Fruit fly (Drosophila melanogaster) whole organism, embryonic: ENCODE results near the gene Cyp313a2.
A peak's percentile ranks its signal among the peaks of the same experiment; 100 is the strongest.

Source experiments
- Adf1 ChIP-seq: fragments of 200-800 bp; sonication (Bioruptor generic); IDR thresholded peaks from 2 replicates; pipeline ENCODE4 v1.3.6; 2022; ENCODE audit warnings: missing biosample characterization, missing genetic modification characterization
- Bgb ChIP-seq: fragments of 200-800 bp; sonication (Bioruptor generic); IDR thresholded peaks from 2 replicates; pipeline ENCODE4 v1.3.6; 2022; ENCODE audit warnings: missing biosample characterization, missing genetic modification characterization; ENCODE audit not compliant: partially characterized antibody
- CG10321 ChIP-seq: fragments of 200-800 bp; sonication (Bioruptor generic); IDR thresholded peaks from 2 replicates; pipeline ENCODE4 v1.3.6; 2022; ENCODE audit warnings: missing biosample characterization, missing genetic modification characterization
- CG10979 ChIP-seq: fragments of 200-800 bp; sonication (Bioruptor generic); optimal IDR thresholded peaks from 2 replicates; lab custom pipeline; 2018; ENCODE audit warnings: missing biosample characterization, mild to moderate bottlenecking, missing genetic modification characterization, moderate library complexity
- CG11456 ChIP-seq: fragments of 200-800 bp; sonication (Bioruptor generic); IDR thresholded peaks from 3 replicates; pipeline ENCODE4 v1.3.6; 2022; ENCODE audit warnings: missing biosample characterization, missing genetic modification characterization
- CG11560 ChIP-seq: fragments of 200-800 bp; sonication (Bioruptor generic); IDR thresholded peaks from 3 replicates; pipeline ENCODE4 v1.3.6; 2022; ENCODE audit warnings: missing biosample characterization, missing genetic modification characterization
- CG13287 ChIP-seq: fragments of 200-800 bp; sonication (Bioruptor generic); IDR thresholded peaks from 2 replicates; pipeline ENCODE4 v1.3.6; 2022; ENCODE audit warnings: missing biosample characterization, missing genetic modification characterization; ENCODE audit not compliant: partially characterized antibody
- CG14965 ChIP-seq: fragments of 200-800 bp; sonication (Bioruptor generic); optimal IDR thresholded peaks from 2 replicates; lab custom pipeline; 2016; ENCODE audit warnings: missing biosample characterization, missing genetic modification characterization, borderline replicate concordance
- CG1603 ChIP-seq: fragments of 200-800 bp; sonication (Bioruptor generic); optimal IDR thresholded peaks from 2 replicates; lab custom pipeline; 2019; ENCODE audit warnings: missing biosample characterization, mild to moderate bottlenecking, missing genetic modification characterization, moderate library complexity
- CG32532 ChIP-seq: fragments of 200-800 bp; sonication (Bioruptor generic); IDR thresholded peaks from 2 replicates; pipeline ENCODE4 v1.3.6; 2022; ENCODE audit warnings: missing biosample characterization, missing genetic modification characterization
- CG32767 ChIP-seq: fragments of 200-800 bp; sonication (Bioruptor generic); IDR thresholded peaks from 2 replicates; pipeline ENCODE4 v1.3.6; 2022; ENCODE audit warnings: missing biosample characterization, missing genetic modification characterization
- CG34376 ChIP-seq: fragments of 200-800 bp; sonication (Bioruptor generic); optimal IDR thresholded peaks from 2 replicates; lab custom pipeline; 2018; ENCODE audit warnings: missing biosample characterization, mild to moderate bottlenecking, missing genetic modification characterization
- CG4360 ChIP-seq: fragments of 200-800 bp; sonication (Bioruptor generic); IDR thresholded peaks from 2 replicates; pipeline ENCODE4 v1.3.6; 2022; ENCODE audit warnings: missing biosample characterization, missing genetic modification characterization
- CG6175 ChIP-seq: fragments of 200-800 bp; sonication (Bioruptor generic); IDR thresholded peaks from 3 replicates; pipeline ENCODE4 v1.3.6; 2022; ENCODE audit warnings: missing biosample characterization, missing genetic modification characterization
- CG7963 ChIP-seq: fragments of 200-800 bp; sonication (Bioruptor generic); IDR thresholded peaks from 3 replicates; pipeline ENCODE4 v1.3.6; 2022; ENCODE audit warnings: missing biosample characterization, missing genetic modification characterization; ENCODE audit not compliant: partially characterized antibody
- Deaf1 ChIP-seq: fragments of 200-800 bp; optimal IDR thresholded peaks from 3 replicates; lab custom pipeline; 2019; ENCODE audit warnings: missing biosample characterization, mild to moderate bottlenecking, missing genetic modification characterization, moderate library complexity
- Fer2 ChIP-seq: fragments of 200-800 bp; sonication (Bioruptor generic); optimal IDR thresholded peaks from 2 replicates; lab custom pipeline; 2018; ENCODE audit warnings: missing biosample characterization, mild to moderate bottlenecking, missing genetic modification characterization, moderate library complexity
- H15 ChIP-seq: fragments of 200-800 bp; sonication (Bioruptor generic); IDR thresholded peaks from 3 replicates; pipeline ENCODE4 v1.3.6; 2022; ENCODE audit warnings: missing biosample characterization, missing genetic modification characterization
- Hr78 ChIP-seq, 2 experiments: fragments of 200-800 bp in 1 of 2; fragments of >200 bp in 1 of 2; sonication (Bioruptor generic) in 1 of 2; optimal IDR thresholded peaks; 2 replicates each; lab custom pipeline; 2017 to 2019; ENCODE audit warnings: missing biosample characterization in 2 of 2, missing genetic modification characterization in 2 of 2, mild to moderate bottlenecking in 1 of 2, moderate library complexity in 1 of 2
- Jarid2 ChIP-seq: fragments of 200-800 bp; sonication (Bioruptor generic); optimal IDR thresholded peaks from 3 replicates; lab custom pipeline; 2017; ENCODE audit warnings: mild to moderate bottlenecking, missing biosample characterization, missing genetic modification reagents, missing genetic modification characterization
- Nf-YB ChIP-seq: fragments of 200-800 bp; sonication (Bioruptor generic); optimal IDR thresholded peaks from 3 replicates; lab custom pipeline; 2019; ENCODE audit warnings: missing biosample characterization, mild to moderate bottlenecking, missing genetic modification characterization, moderate library complexity
- Sox100B ChIP-seq: fragments of 200-800 bp; sonication (Bioruptor generic); optimal IDR thresholded peaks from 3 replicates; lab custom pipeline; 2018; ENCODE audit warnings: missing biosample characterization, mild to moderate bottlenecking, missing genetic modification characterization
- Stat92E ChIP-seq, 3 experiments: fragments of >200 bp in 2 of 3; fragments of 200-800 bp in 1 of 3; sonication (Bioruptor generic) in 1 of 3; optimal IDR thresholded peaks; 2 replicates each; lab custom pipeline; 2017 to 2019; ENCODE audit warnings: missing biosample characterization in 3 of 3, missing genetic modification characterization in 3 of 3, mild to moderate bottlenecking in 1 of 3, moderate library complexity in 1 of 3
- Trl ChIP-seq, 3 experiments: fragments of >200 bp in 2 of 3; fragments of 200-800 bp in 1 of 3; sonication (Bioruptor generic) in 1 of 3; optimal IDR thresholded peaks; 2 replicates in 1 of 3; 3 replicates in 2 of 3; lab custom pipeline; 2016 to 2017; ENCODE audit warnings: missing biosample characterization in 1 of 3, missing genetic modification characterization in 1 of 3
- amos ChIP-seq: fragments of 200-800 bp; sonication (Bioruptor generic); IDR thresholded peaks from 2 replicates; pipeline ENCODE4 v1.3.6; 2022; ENCODE audit warnings: missing biosample characterization, missing genetic modification characterization; ENCODE audit not compliant: partially characterized antibody
- aop ChIP-seq: fragments of 200-800 bp; sonication (Bioruptor generic); IDR thresholded peaks from 2 replicates; pipeline ENCODE4 v1.3.6; 2022; ENCODE audit warnings: missing biosample characterization, missing genetic modification characterization
- ash1 ChIP-seq: fragments of 200-800 bp; sonication (Bioruptor generic); optimal IDR thresholded peaks from 2 replicates; lab custom pipeline; 2018; ENCODE audit warnings: missing biosample characterization, mild to moderate bottlenecking, missing genetic modification characterization
- bbx ChIP-seq: fragments of 200-800 bp; sonication (Bioruptor generic); IDR thresholded peaks from 2 replicates; pipeline ENCODE4 v1.3.6; 2022; ENCODE audit warnings: missing biosample characterization, missing genetic modification characterization; ENCODE audit not compliant: partially characterized antibody
- bowl ChIP-seq: fragments of 200-800 bp; sonication (Bioruptor generic); IDR thresholded peaks from 2 replicates; pipeline ENCODE4 v1.3.6; 2022; ENCODE audit warnings: missing biosample characterization, missing genetic modification characterization
- cad ChIP-seq: fragments of >200 bp; optimal IDR thresholded peaks from 2 replicates; lab custom pipeline; 2017; ENCODE audit warnings: missing biosample characterization, missing genetic modification characterization
- cas ChIP-seq: fragments of 200-800 bp; sonication (Bioruptor generic); IDR thresholded peaks from 2 replicates; pipeline ENCODE4 v1.3.6; 2022; ENCODE audit warnings: missing biosample characterization, missing genetic modification characterization
- cg ChIP-seq: fragments of 200-800 bp; sonication (Bioruptor generic); optimal IDR thresholded peaks from 3 replicates; lab custom pipeline; 2019; ENCODE audit warnings: missing biosample characterization, mild to moderate bottlenecking, missing genetic modification characterization, moderate library complexity
- chm ChIP-seq: fragments of 200-800 bp; sonication (Bioruptor generic); IDR thresholded peaks from 2 replicates; pipeline ENCODE4 v1.3.6; 2022; ENCODE audit warnings: missing biosample characterization, missing genetic modification characterization
- corto ChIP-seq: fragments of 200-800 bp; sonication (Bioruptor generic); optimal IDR thresholded peaks from 2 replicates; lab custom pipeline; 2016; ENCODE audit warnings: missing biosample characterization, mild to moderate bottlenecking, missing genetic modification characterization, moderate library complexity
- crol ChIP-seq: fragments of 200-800 bp; sonication (Bioruptor generic); IDR thresholded peaks from 2 replicates; pipeline ENCODE4 v1.3.6; 2022; ENCODE audit warnings: missing biosample characterization, missing genetic modification characterization
- grn ChIP-seq: fragments of 200-800 bp; sonication (Bioruptor generic); optimal IDR thresholded peaks from 3 replicates; lab custom pipeline; 2017; ENCODE audit warnings: missing biosample characterization, missing genetic modification characterization
- gsb-n ChIP-seq: fragments of 200-800 bp; sonication (Bioruptor generic); optimal IDR thresholded peaks from 3 replicates; lab custom pipeline; 2018; ENCODE audit warnings: missing biosample characterization, mild to moderate bottlenecking, missing genetic modification characterization
- hth ChIP-seq: fragments of >200 bp; optimal IDR thresholded peaks from 2 replicates; lab custom pipeline; 2017; ENCODE audit warnings: inconsistent platforms
- insv ChIP-seq, 2 experiments: fragments of 200-800 bp; sonication (Bioruptor generic); optimal IDR thresholded peaks; 3 replicates each; lab custom pipeline; 2016 to 2018; ENCODE audit warnings: missing biosample characterization in 2 of 2, missing genetic modification characterization in 2 of 2
- jumu ChIP-seq: fragments of 200-800 bp; sonication (Bioruptor generic); optimal IDR thresholded peaks from 3 replicates; lab custom pipeline; 2016; ENCODE audit warnings: missing biosample characterization, missing genetic modification characterization
- mam ChIP-seq: fragments of 200-800 bp; sonication (Bioruptor generic); optimal IDR thresholded peaks from 3 replicates; lab custom pipeline; 2016; ENCODE audit warnings: missing biosample characterization, missing genetic modification characterization
- mirr ChIP-seq: fragments of 200-800 bp; sonication (Bioruptor generic); optimal IDR thresholded peaks from 3 replicates; lab custom pipeline; 2018; ENCODE audit warnings: missing biosample characterization, mild to moderate bottlenecking, missing genetic modification characterization
- nerfin-2 ChIP-seq: fragments of 200-800 bp; sonication (Bioruptor generic); IDR thresholded peaks from 2 replicates; pipeline ENCODE4 v1.3.6; 2022; ENCODE audit warnings: missing biosample characterization, missing genetic modification characterization; ENCODE audit not compliant: partially characterized antibody
- phol ChIP-seq: fragments of 200-800 bp; sonication (Bioruptor generic); optimal IDR thresholded peaks from 3 replicates; lab custom pipeline; 2018; ENCODE audit warnings: missing biosample characterization, mild to moderate bottlenecking, missing genetic modification characterization, moderate library complexity
- ranshi ChIP-seq: fragments of 200-800 bp; sonication (Bioruptor generic); IDR thresholded peaks from 2 replicates; pipeline ENCODE4 v1.3.6; 2022; ENCODE audit warnings: missing biosample characterization, missing genetic modification characterization
- seq ChIP-seq: fragments of 200-800 bp; sonication (Bioruptor generic); IDR thresholded peaks from 2 replicates; pipeline ENCODE4 v1.3.6; 2022; ENCODE audit warnings: missing biosample characterization, missing genetic modification characterization
- z ChIP-seq: fragments of 200-800 bp; sonication (Bioruptor generic); IDR thresholded peaks from 3 replicates; pipeline ENCODE4 v1.3.6; 2022; ENCODE audit warnings: missing biosample characterization, missing genetic modification characterization
- zen2 ChIP-seq: fragments of 200-800 bp; sonication (Bioruptor generic); IDR thresholded peaks from 3 replicates; pipeline ENCODE4 v1.3.6; 2022; ENCODE audit warnings: missing biosample characterization, missing genetic modification characterization; ENCODE audit not compliant: partially characterized antibody

Gene Cyp313a2

dm6 chr3R:12244468-12245060 is 7.9 kb upstream of the Cyp313a2 start:
- TF ChIP-seq CG10979 (tag; lab: Kevin White, UChicago) (no peak), Fer2 (tag; lab: Kevin White, UChicago) (no peak), CG32532 (GFP tag; lab: Robert Waterston, UW) (no peak; the same call in 1 of the 2 replicates), cad (GFP tag; lab: Kevin White, UChicago) (no peak), z (peak; percentile 99), ash1 (no peak), cas (GFP tag; lab: Robert Waterston, UW) (no peak), CG11560 (tag; lab: Robert Waterston, UW) (no peak), seq (GFP tag; lab: Robert Waterston, UW) (0 out of 2 replicates have a peak, but pooled peaks have one; percentile 38), nerfin-2 (GFP tag; lab: Robert Waterston, UW) (no peak), Nf-YB (GFP tag; lab: Kevin White, UChicago) (peak; percentile 98), CG14965 (GFP tag; lab: Kevin White, UChicago) (no peak), amos (GFP tag; lab: Robert Waterston, UW) (peak; percentile 52; the same call in 1 of the 2 replicates), CG13287 (peak; percentile 13; the same call in 1 of the 2 replicates), cg (GFP tag; lab: Kevin White, UChicago) (peak; percentile 65), grn (GFP tag; lab: Kevin White, UChicago) (peak; percentile 17), CG10321 (peak; percentile 81), Jarid2 (GFP tag; lab: Kevin White, UChicago) (peak; percentile 84), Stat92E (GFP tag; optimal IDR thresholded peaks at IDR 0.05; lab: Kevin White, UChicago) (no peak), CG6175 (GFP tag; lab: Robert Waterston, UW) (peak; percentile 22; the same call in 1 of the 3 replicates), mirr (GFP tag; lab: Kevin White, UChicago) (no peak), hth (lab: Kevin White, UChicago) (no peak), bbx (GFP tag; lab: Robert Waterston, UW) (peak; percentile 57; the same call in 1 of the 2 replicates), CG32767 (GFP tag; lab: Robert Waterston, UW) (no peak), CG1603 (tag; lab: Kevin White, UChicago) (peak; percentile 10), Adf1 (GFP tag; lab: Robert Waterston, UW) (peak; percentile 37; the same call in 1 of the 2 replicates), H15 (GFP tag; lab: Robert Waterston, UW) (no peak), mam (no peak), jumu (GFP tag; lab: Kevin White, UChicago) (no peak), Trl (optimal IDR thresholded peaks at IDR 0.05; lab: Kevin White, UChicago) (peak; percentile 59 to 69), Trl (GFP tag; optimal IDR thresholded peaks at IDR 0.05; lab: Kevin White, UChicago) (no peak), crol (peak; percentile 97), insv (GFP tag; optimal IDR thresholded peaks at IDR 0.05; lab: Kevin White, UChicago) (peak in 1 of 2 experiments; percentile 63), Hr78 (GFP tag; optimal IDR thresholded peaks at IDR 0.05; lab: Kevin White, UChicago) (peak in 1 of 2 experiments; percentile 62), CG4360 (GFP tag; lab: Robert Waterston, UW) (0 out of 2 replicates have a peak, but pooled peaks have one; percentile 8), Bgb (GFP tag; lab: Robert Waterston, UW) (peak; percentile 64; the same call in 1 of the 2 replicates), corto (GFP tag; lab: Kevin White, UChicago) (no peak), CG11456 (no peak), aop (no peak), phol (no peak), gsb-n (tag; lab: Kevin White, UChicago) (peak; percentile 13), CG34376 (GFP tag; lab: Kevin White, UChicago) (peak; percentile 76), ranshi (GFP tag; lab: Robert Waterston, UW) (no peak), bowl (GFP tag; lab: Robert Waterston, UW) (no peak), chm (GFP tag; lab: Robert Waterston, UW) (peak; percentile 60; the same call in 1 of the 2 replicates), Sox100B (GFP tag; lab: Kevin White, UChicago) (no peak), zen2 (GFP tag; lab: Robert Waterston, UW) (peak; percentile 27; the same call in 1 of the 3 replicates), CG7963 (GFP tag; lab: Robert Waterston, UW) (no peak), Deaf1 (tag; lab: Kevin White, UChicago) (peak; percentile 82)
